Fruit fly (Drosophila melanogaster) whole organism, prepupa: ENCODE results near the gene CG14185.
A peak's percentile ranks its signal among the peaks of the same experiment; 100 is the strongest.

ENCODE experiments used
- CG11294 ChIP-seq: fragments of 200-800 bp; sonication (Bioruptor generic); IDR thresholded peaks from 2 replicates; pipeline ENCODE4 v1.3.6; 2022; ENCODE audit warnings: missing biosample characterization, missing genetic modification characterization
- CG11762 ChIP-seq: fragments of 200-800 bp; sonication (Bioruptor generic); optimal IDR thresholded peaks from 3 replicates; lab custom pipeline; 2016; ENCODE audit warnings: missing biosample characterization, missing genetic modification characterization; ENCODE audit not compliant: insufficient read depth
- CG15336 ChIP-seq: fragments of 200-800 bp; sonication (Bioruptor generic); IDR thresholded peaks from 2 replicates; pipeline ENCODE4 v1.3.6; 2022; ENCODE audit warnings: missing biosample characterization, missing genetic modification characterization
- CG1621 ChIP-seq: fragments of 200-800 bp; sonication (Bioruptor generic); optimal IDR thresholded peaks from 3 replicates; lab custom pipeline; 2018; ENCODE audit warnings: missing biosample characterization, mild to moderate bottlenecking, missing genetic modification characterization
- CG16779 ChIP-seq: fragments of 200-800 bp; sonication (Bioruptor generic); optimal IDR thresholded peaks from 3 replicates; lab custom pipeline; 2017; ENCODE audit warnings: missing biosample characterization, mild to moderate bottlenecking, missing genetic modification characterization
- CG3032 ChIP-seq: fragments of 200-800 bp; optimal IDR thresholded peaks from 2 replicates; lab custom pipeline; 2019; ENCODE audit warnings: missing biosample characterization, mild to moderate bottlenecking, missing genetic modification characterization, moderate library complexity
- CG34406 ChIP-seq: fragments of 200-800 bp; sonication (Bioruptor generic); optimal IDR thresholded peaks from 3 replicates; lab custom pipeline; 2016; ENCODE audit warnings: missing biosample characterization, missing genetic modification characterization
- CG3919 ChIP-seq: fragments of 200-800 bp; sonication (Bioruptor generic); optimal IDR thresholded peaks from 3 replicates; lab custom pipeline; 2016; ENCODE audit warnings: missing biosample characterization, missing genetic modification characterization
- CG6163 ChIP-seq: fragments of 200-800 bp; sonication (Bioruptor generic); IDR thresholded peaks from 3 replicates; pipeline ENCODE4 v1.3.6; 2022; ENCODE audit warnings: missing biosample characterization, missing genetic modification characterization
- CG6276 ChIP-seq: fragments of 200-800 bp; sonication (Bioruptor generic); optimal IDR thresholded peaks from 2 replicates; lab custom pipeline; 2017; ENCODE audit warnings: missing biosample characterization, mild to moderate bottlenecking, missing genetic modification characterization
- CG6792 ChIP-seq: fragments of 200-800 bp; sonication (Bioruptor generic); optimal IDR thresholded peaks from 3 replicates; lab custom pipeline; 2016; ENCODE audit warnings: missing biosample characterization, missing genetic modification characterization
- CG6854 ChIP-seq: fragments of 200-800 bp; sonication (Bioruptor generic); optimal IDR thresholded peaks from 2 replicates; lab custom pipeline; 2017; ENCODE audit warnings: missing biosample characterization, mild to moderate bottlenecking, missing genetic modification characterization
- CG7368 ChIP-seq: fragments of 200-800 bp; sonication (Bioruptor generic); optimal IDR thresholded peaks from 3 replicates; lab custom pipeline; 2016; ENCODE audit warnings: missing biosample characterization, missing genetic modification characterization
- CG8319 ChIP-seq: fragments of 200-800 bp; sonication (Bioruptor generic); optimal IDR thresholded peaks from 3 replicates; lab custom pipeline; 2016; ENCODE audit warnings: missing biosample characterization, missing genetic modification characterization
- CG8632 ChIP-seq: fragments of 200-800 bp; sonication (Bioruptor generic); optimal IDR thresholded peaks from 3 replicates; lab custom pipeline; 2016; ENCODE audit warnings: missing biosample characterization, missing genetic modification characterization
- Eip75B ChIP-seq: fragments of 200-800 bp; sonication (Bioruptor generic); optimal IDR thresholded peaks from 3 replicates; lab custom pipeline; 2016; ENCODE audit warnings: missing biosample characterization, missing genetic modification characterization
- Eip78C ChIP-seq: fragments of 200-800 bp; sonication (Bioruptor generic); peaks from one replicate; lab custom pipeline; 2016; ENCODE audit warnings: missing biosample characterization, missing genetic modification characterization
- Eip93F ChIP-seq: fragments of 200-800 bp; sonication (Bioruptor generic); optimal IDR thresholded peaks from 2 replicates; lab custom pipeline; 2016; ENCODE audit warnings: missing biosample characterization, mild to moderate bottlenecking, missing genetic modification characterization
- Ets96B ChIP-seq: fragments of 200-800 bp; optimal IDR thresholded peaks from 2 replicates; lab custom pipeline; 2019; ENCODE audit warnings: missing biosample characterization, mild to moderate bottlenecking, missing genetic modification characterization, moderate library complexity
- Gug ChIP-seq: fragments of 200-800 bp; sonication (Bioruptor generic); IDR thresholded peaks from 2 replicates; pipeline ENCODE4 v1.3.6; 2022; ENCODE audit warnings: missing biosample characterization, missing genetic modification characterization
- Hr38 ChIP-seq: sonication (Bioruptor generic); optimal IDR thresholded peaks from 2 replicates; lab custom pipeline; 2016; ENCODE audit warnings: missing biosample characterization, missing genetic modification characterization
- Hr39 ChIP-seq: fragments of 200-800 bp; sonication (Bioruptor generic); optimal IDR thresholded peaks from 2 replicates; lab custom pipeline; 2016; ENCODE audit warnings: missing biosample characterization, missing genetic modification characterization
- OdsH ChIP-seq: fragments of 200-800 bp; sonication (Bioruptor generic); optimal IDR thresholded peaks from 3 replicates; lab custom pipeline; 2016; ENCODE audit warnings: missing biosample characterization, missing genetic modification characterization
- Sox14 ChIP-seq: fragments of 200-800 bp; sonication (Bioruptor generic); optimal IDR thresholded peaks from 3 replicates; lab custom pipeline; 2016; ENCODE audit warnings: missing biosample characterization, missing genetic modification characterization
- Sox15 ChIP-seq: fragments of 200-800 bp; sonication (Bioruptor generic); optimal IDR thresholded peaks from 3 replicates; lab custom pipeline; 2016; ENCODE audit warnings: missing biosample characterization, missing genetic modification characterization
- esn ChIP-seq: fragments of 200-800 bp; sonication (Bioruptor generic); optimal IDR thresholded peaks from 2 replicates; lab custom pipeline; 2016; ENCODE audit warnings: missing biosample characterization, mild to moderate bottlenecking, missing genetic modification characterization, moderate library complexity
- fd85E ChIP-seq: fragments of 200-800 bp; sonication (Bioruptor generic); optimal IDR thresholded peaks from 3 replicates; lab custom pipeline; 2016; ENCODE audit warnings: missing biosample characterization, missing genetic modification characterization
- lz ChIP-seq: fragments of 200-800 bp; sonication (Bioruptor generic); optimal IDR thresholded peaks from 3 replicates; lab custom pipeline; 2016; ENCODE audit warnings: missing biosample characterization, missing genetic modification characterization
- net ChIP-seq: fragments of 200-800 bp; sonication (Bioruptor generic); optimal IDR thresholded peaks from 3 replicates; lab custom pipeline; 2016; ENCODE audit warnings: missing biosample characterization, missing genetic modification characterization
- pdm3 ChIP-seq: fragments of 200-800 bp; sonication (Bioruptor generic); optimal IDR thresholded peaks from 3 replicates; lab custom pipeline; 2016; ENCODE audit warnings: missing biosample characterization, missing genetic modification characterization
- salr ChIP-seq, 2 experiments: fragments of 200-800 bp; sonication (Bioruptor generic); optimal IDR thresholded peaks; 3 replicates each; lab custom pipeline; 2016 to 2018; ENCODE audit warnings: missing biosample characterization in 2 of 2, missing genetic modification characterization in 2 of 2, mild to moderate bottlenecking in 1 of 2
- spab ChIP-seq: fragments of 200-800 bp; sonication (Bioruptor generic); optimal IDR thresholded peaks from 2 replicates; lab custom pipeline; 2017; ENCODE audit warnings: missing biosample characterization, mild to moderate bottlenecking, missing genetic modification characterization, missing genetic modification reagents
- ss ChIP-seq, 2 experiments: fragments of 200-800 bp; sonication (Bioruptor generic); optimal IDR thresholded peaks; 2 replicates in 1 of 2; 3 replicates in 1 of 2; lab custom pipeline; 2017 to 2018; ENCODE audit warnings: mild to moderate bottlenecking in 2 of 2, missing biosample characterization in 2 of 2, missing genetic modification characterization in 2 of 2, moderate library complexity in 1 of 2
- topi ChIP-seq: fragments of 200-800 bp; sonication (Bioruptor generic); optimal IDR thresholded peaks from 3 replicates; lab custom pipeline; 2016; ENCODE audit warnings: missing biosample characterization, missing genetic modification characterization

The CG14185 gene

DNA sequence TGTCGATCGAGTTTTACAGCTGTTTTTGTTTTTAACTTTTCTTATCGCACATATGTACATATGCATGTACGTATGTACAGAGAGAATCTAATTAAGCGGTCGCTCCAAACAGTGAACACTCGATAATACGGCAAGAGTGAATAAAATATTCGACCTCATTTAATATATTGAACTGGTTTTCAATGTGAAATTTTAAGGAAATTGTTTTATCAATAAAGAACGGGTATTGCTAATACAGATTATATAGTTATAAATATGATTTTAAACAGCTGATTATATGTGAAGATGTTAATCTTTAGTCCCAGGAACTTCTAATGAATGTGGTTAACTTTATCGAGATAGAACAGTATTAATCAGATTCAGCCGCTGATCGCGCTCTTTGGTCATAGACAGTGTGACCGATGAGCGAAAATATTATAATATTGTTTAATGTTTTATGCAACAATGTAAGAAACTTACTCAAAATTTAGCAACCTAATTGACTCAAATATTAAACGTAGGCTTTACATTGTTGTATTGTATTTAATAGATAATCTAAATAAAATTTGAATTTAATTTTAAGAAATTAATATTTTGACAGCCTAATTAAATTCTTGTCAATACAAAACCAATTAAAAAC lies 34.8 kb downstream of the CG14185 start, which contains the start of gene CG7328 (continued):
- no peak for TF ChIP-seq OdsH (GFP tag; lab: Kevin White, UChicago)
- TF ChIP-seq lz (GFP tag; lab: Kevin White, UChicago): peak; percentile 57
- TF ChIP-seq CG3032 (tag; lab: Kevin White, UChicago): no peak
- TF ChIP-seq CG11294: no peak
- no peak for TF ChIP-seq Eip78C (GFP tag; lab: Kevin White, UChicago)
- TF ChIP-seq pdm3 (GFP tag; lab: Kevin White, UChicago): peak; percentile 74
- TF ChIP-seq CG34406 (GFP tag; lab: Kevin White, UChicago): no peak
- no peak for TF ChIP-seq CG7368 (GFP tag; lab: Kevin White, UChicago)
- no peak for TF ChIP-seq Gug (GFP tag; lab: Robert Waterston, UW)
- peak; percentile 74 for TF ChIP-seq Hr39 (GFP tag; lab: Kevin White, UChicago)
- no peak for TF ChIP-seq CG11762 (GFP tag; lab: Kevin White, UChicago)
- TF ChIP-seq spab (GFP tag; lab: Kevin White, UChicago): no peak
- no peak for TF ChIP-seq CG6854 (GFP tag; lab: Kevin White, UChicago)
- no peak for TF ChIP-seq topi (GFP tag; lab: Kevin White, UChicago)
- no peak for TF ChIP-seq CG1621 (tag; lab: Kevin White, UChicago)
- TF ChIP-seq CG16779 (tag; lab: Kevin White, UChicago): peak; percentile 17
- TF ChIP-seq CG6163: 0 out of 3 replicates have a peak, but pooled peaks have one; percentile 45
- TF ChIP-seq CG15336 (GFP tag; lab: Robert Waterston, UW): peak; percentile 84
- TF ChIP-seq Hr38 (GFP tag; lab: Kevin White, UChicago): no peak
- no peak for TF ChIP-seq CG6792 (GFP tag; lab: Kevin White, UChicago)
- no peak for TF ChIP-seq CG8319 (GFP tag; lab: Kevin White, UChicago)
- peak; percentile 16 for TF ChIP-seq net (GFP tag; lab: Kevin White, UChicago)
- TF ChIP-seq CG8632 (GFP tag; lab: Kevin White, UChicago): peak; percentile 61
- no peak for TF ChIP-seq ss (GFP tag; optimal IDR thresholded peaks at IDR 0.05; lab: Kevin White, UChicago)
- TF ChIP-seq salr (GFP tag; optimal IDR thresholded peaks at IDR 0.05; lab: Kevin White, UChicago): no peak
- no peak for TF ChIP-seq fd85E (GFP tag; lab: Kevin White, UChicago)
- TF ChIP-seq CG6276 (GFP tag; lab: Kevin White, UChicago): no peak
- no peak for TF ChIP-seq Sox15 (GFP tag; lab: Kevin White, UChicago)
- TF ChIP-seq Eip93F (GFP tag; lab: Kevin White, UChicago): no peak
- TF ChIP-seq esn: no peak
- TF ChIP-seq Eip75B (GFP tag; lab: Kevin White, UChicago): no peak
- no peak for TF ChIP-seq Sox14 (GFP tag; lab: Kevin White, UChicago)
- TF ChIP-seq Ets96B: no peak
- TF ChIP-seq CG3919 (GFP tag; lab: Kevin White, UChicago): no peak
